Fruit fly (Drosophila melanogaster): Measurements from ENCODE around the gene CG43342.

CG43342 gene

dm6 chr3R:22358810-22359209 lies 22.3 kb upstream of the CG43342 start (continued):
- peak; percentile 54 for TF ChIP-seq CG7839 (tag; optimal IDR thresholded peaks at IDR 0.05)
- TF ChIP-seq Doc2 (GFP tag; IDR thresholded peaks at IDR 0.05) = 0 out of 2 replicates have a peak, but pooled peaks have one; percentile 12
- TF ChIP-seq CG14014 (GFP tag; IDR thresholded peaks at IDR 0.05) = peak; percentile 54; the same call in 1 of the 2 replicates
- peak; percentile 82 for TF ChIP-seq ci (GFP tag; IDR thresholded peaks at IDR 0.05)
- peak; percentile 32; the same call in 1 of the 2 replicates for TF ChIP-seq CG31224 (GFP tag; IDR thresholded peaks at IDR 0.05)
- peak; percentile 57 for TF ChIP-seq ac (GFP tag; optimal IDR thresholded peaks at IDR 0.05)
- peak; percentile 61 for TF ChIP-seq tio (GFP tag; optimal IDR thresholded peaks at IDR 0.05)
- peak; percentile 83 for TF ChIP-seq CG6254 (GFP tag; optimal IDR thresholded peaks at IDR 0.05)
- peak; percentile 56 for TF ChIP-seq ems (GFP tag; optimal IDR thresholded peaks at IDR 0.05)
- TF ChIP-seq ham (GFP tag; IDR thresholded peaks at IDR 0.05) = no peak
- peak; percentile 83 for TF ChIP-seq CG1233 (GFP tag; optimal IDR thresholded peaks at IDR 0.05)
- peak; percentile 86 for TF ChIP-seq nau (GFP tag; optimal IDR thresholded peaks at IDR 0.05)
- peak; percentile 86 for TF ChIP-seq CG15601 (tag; optimal IDR thresholded peaks at IDR 0.05)
- TF ChIP-seq CG10366 (GFP tag; IDR thresholded peaks at IDR 0.05) = peak; percentile 50
- TF ChIP-seq shn (GFP tag; optimal IDR thresholded peaks at IDR 0.05) = peak; percentile 36
- peak; percentile 31 for TF ChIP-seq CG15479 (GFP tag; optimal IDR thresholded peaks at IDR 0.05)
- 0 out of 2 replicates have a peak, but pooled peaks have one; percentile 21 for TF ChIP-seq ap (GFP tag; IDR thresholded peaks at IDR 0.05)
- no peak for TF ChIP-seq ash1 (GFP tag; optimal IDR thresholded peaks at IDR 0.05)
- no peak for TF ChIP-seq pzg (GFP tag; optimal IDR thresholded peaks at IDR 0.05)
- no peak for TF ChIP-seq repo (GFP tag; optimal IDR thresholded peaks at IDR 0.05)
- peak; percentile 44 for TF ChIP-seq CG12219 (GFP tag; optimal IDR thresholded peaks at IDR 0.05)
- peak; percentile 53 for TF ChIP-seq CG3838 (GFP tag; optimal IDR thresholded peaks at IDR 0.05)
- peak; percentile 22 for TF ChIP-seq CG5180 (GFP tag; optimal IDR thresholded peaks at IDR 0.05)
- TF ChIP-seq CG8388 (GFP tag; optimal IDR thresholded peaks at IDR 0.05) = peak; percentile 37
- TF ChIP-seq CG10209 (GFP tag; optimal IDR thresholded peaks at IDR 0.05) = peak; percentile 81
- TF ChIP-seq Atf3 (GFP tag; optimal IDR thresholded peaks at IDR 0.05) = peak; percentile 33
- TF ChIP-seq Hmx (GFP tag; optimal IDR thresholded peaks at IDR 0.05) = no peak
- TF ChIP-seq sc (optimal IDR thresholded peaks at IDR 0.05) = no peak
- peak; percentile 89 for TF ChIP-seq sc (GFP tag; optimal IDR thresholded peaks at IDR 0.05)
- no peak for TF ChIP-seq CG6791 (GFP tag; IDR thresholded peaks at IDR 0.05; ENCODE audit: partially characterized antibody)
- TF ChIP-seq gfzf (GFP tag; optimal IDR thresholded peaks at IDR 0.05) = no peak
- TF ChIP-seq Med (GFP tag) = peak; percentile 76
- no peak for TF ChIP-seq luna (GFP tag; optimal IDR thresholded peaks at IDR 0.05)
- TF ChIP-seq E2f1 (GFP tag; IDR thresholded peaks at IDR 0.05) = peak; percentile 63
- TF ChIP-seq Fer1 (GFP tag; optimal IDR thresholded peaks at IDR 0.05) = peak; percentile 40
- no peak for TF ChIP-seq HLH4C (GFP tag; IDR thresholded peaks at IDR 0.05; ENCODE audit: partially characterized antibody)
- no peak for TF ChIP-seq Dll (GFP tag; IDR thresholded peaks at IDR 0.05; ENCODE audit: partially characterized antibody)
- no peak for TF ChIP-seq cad (GFP tag; optimal IDR thresholded peaks at IDR 0.05)
- TF ChIP-seq BtbVII (GFP tag; optimal IDR thresholded peaks at IDR 0.05) = peak; percentile 46
- peak; percentile 20 for TF ChIP-seq sd (tag; optimal IDR thresholded peaks at IDR 0.05)
- no peak for TF ChIP-seq mld (GFP tag; IDR thresholded peaks at IDR 0.05; ENCODE audit: partially characterized antibody)
- TF ChIP-seq Xbp1 (GFP tag; optimal IDR thresholded peaks at IDR 0.05) = peak; percentile 61
- TF ChIP-seq slp2 (GFP tag; optimal IDR thresholded peaks at IDR 0.05) = no peak
- no peak for TF ChIP-seq Dip2 (GFP tag; IDR thresholded peaks at IDR 0.05)
- peak; percentile 53 for TF ChIP-seq chn (GFP tag; optimal IDR thresholded peaks at IDR 0.05)
- peak; percentile 65 for TF ChIP-seq CG10267 (tag; optimal IDR thresholded peaks at IDR 0.05)
- TF ChIP-seq mam (GFP tag; optimal IDR thresholded peaks at IDR 0.05) = no peak
- no peak for TF ChIP-seq fru (optimal IDR thresholded peaks at IDR 0.05)
- TF ChIP-seq chif (GFP tag; optimal IDR thresholded peaks at IDR 0.05) = peak; percentile 52 to 60
- TF ChIP-seq CG12659 (GFP tag; optimal IDR thresholded peaks at IDR 0.05) = peak; percentile 54
- peak; percentile 72 for TF ChIP-seq CG8924 (tag; optimal IDR thresholded peaks at IDR 0.05)
